Worm (Caenorhabditis elegans) whole organism, young adult: Measurements from ENCODE around the gene F54D5.15.

ENCODE experiments used
- Y67H2A.10 ChIP-seq: fragments of 200-800 bp; sonication (Bioruptor generic); conservative IDR thresholded peaks from 2 replicates; pipeline ENCODE4 v1.3.6; 2022; ENCODE audit warnings: missing genetic modification reagents, missing genetic modification characterization, missing compliant biosample characterization
- ama-1 ChIP-seq, 3 experiments: fragments of 150-350 bp in 1 of 3; sonication (generic microtip) in 2 of 3; optimal IDR thresholded peaks; 2 replicates each; lab custom pipeline; 2014 to 2018; ENCODE audit warnings: missing biosample characterization in 2 of 3, missing genetic modification characterization in 2 of 3, missing genetic modification reagents in 2 of 3
- atf-7 ChIP-seq: sonication (generic microtip); optimal IDR thresholded peaks from 2 replicates; lab custom pipeline; 2017; ENCODE audit warnings: mild to moderate bottlenecking, missing genetic modification characterization, missing compliant biosample characterization
- ceh-27 ChIP-seq: fragments of 200-800 bp; sonication (Bioruptor generic); optimal IDR thresholded peaks from 2 replicates; lab custom pipeline; 2018; ENCODE audit warnings: mild to moderate bottlenecking, missing genetic modification characterization, moderate library complexity, missing compliant biosample characterization
- ets-4 ChIP-seq: fragments of 200-800 bp; sonication (Bioruptor generic); optimal IDR thresholded peaks from 2 replicates; lab custom pipeline; 2018; ENCODE audit warnings: mild to moderate bottlenecking, missing genetic modification characterization, missing compliant biosample characterization
- madf-3 ChIP-seq: fragments of 200-800 bp; sonication (Bioruptor generic); IDR thresholded peaks from 2 replicates; pipeline ENCODE4 v1.3.6; 2022; ENCODE audit warnings: missing genetic modification reagents, missing genetic modification characterization, missing compliant biosample characterization
- nfyb-1 ChIP-seq: fragments of 200-800 bp; sonication (Bioruptor generic); IDR thresholded peaks from 2 replicates; pipeline ENCODE4 v1.3.6; 2022; ENCODE audit warnings: missing genetic modification reagents, missing genetic modification characterization, missing compliant biosample characterization
- nhr-120 ChIP-seq: fragments of 200-800 bp; sonication (Bioruptor generic); IDR thresholded peaks from 2 replicates; pipeline ENCODE4 v1.3.6; 2022; ENCODE audit warnings: missing genetic modification characterization, missing compliant biosample characterization
- nhr-179 ChIP-seq: sonication (generic microtip); optimal IDR thresholded peaks from 2 replicates; lab custom pipeline; 2016; ENCODE audit warnings: mild to moderate bottlenecking, missing genetic modification characterization, missing compliant biosample characterization
- sea-2 ChIP-seq: fragments of 200-800 bp; sonication (Bioruptor generic); IDR thresholded peaks from 2 replicates; pipeline ENCODE4 v1.3.6; 2022; ENCODE audit warnings: missing genetic modification characterization, missing compliant biosample characterization
- tbp1 ChIP-seq: fragments of 200-800 bp; sonication (Bioruptor generic); optimal IDR thresholded peaks from 2 replicates; lab custom pipeline; 2018; ENCODE audit warnings: mild to moderate bottlenecking, missing genetic modification characterization, missing compliant biosample characterization
- unc-62 ChIP-seq: fragments of 150-350 bp; optimal IDR thresholded peaks from 2 replicates; lab custom pipeline; 2014; ENCODE audit warnings: missing biosample characterization, missing genetic modification reagents, missing genetic modification characterization
- xnd-1 ChIP-seq: sonication (generic microtip); optimal IDR thresholded peaks from 2 replicates; lab custom pipeline; 2016; ENCODE audit warnings: missing genotype, missing genetic modification reagents, missing genetic modification characterization, missing compliant biosample characterization

ce11 chrII:11536505-11536904, 27.5 kb downstream of the F54D5.15 start:
- TF ChIP-seq unc-62 (GFP tag; lab: Kevin White, UChicago) (no peak), xnd-1 (peak; percentile 72), atf-7 (tag; lab: Kevin White, UChicago) (no peak), sea-2 (GFP tag; lab: Robert Waterston, UW) (no peak), ama-1 (optimal IDR thresholded peaks at IDR 0.05; lab: Kevin White, UChicago) (no peak), ama-1 (GFP tag; optimal IDR thresholded peaks at IDR 0.05; lab: Kevin White, UChicago) (no peak), ets-4 (no peak), nhr-179 (tag; lab: Kevin White, UChicago) (no peak), madf-3 (no peak), tbp1 (GFP tag; lab: Kevin White, UChicago) (no peak), Y67H2A.10 (GFP tag; lab: Robert Waterston, UW) (no peak), nfyb-1 (GFP tag; lab: Robert Waterston, UW) (no peak), nhr-120 (no peak), ceh-27 (GFP tag; lab: Kevin White, UChicago) (no peak)
